Fruit fly (Drosophila melanogaster): ENCODE measurements around the gene Adgf-A.

Adgf-A gene

DNA sequence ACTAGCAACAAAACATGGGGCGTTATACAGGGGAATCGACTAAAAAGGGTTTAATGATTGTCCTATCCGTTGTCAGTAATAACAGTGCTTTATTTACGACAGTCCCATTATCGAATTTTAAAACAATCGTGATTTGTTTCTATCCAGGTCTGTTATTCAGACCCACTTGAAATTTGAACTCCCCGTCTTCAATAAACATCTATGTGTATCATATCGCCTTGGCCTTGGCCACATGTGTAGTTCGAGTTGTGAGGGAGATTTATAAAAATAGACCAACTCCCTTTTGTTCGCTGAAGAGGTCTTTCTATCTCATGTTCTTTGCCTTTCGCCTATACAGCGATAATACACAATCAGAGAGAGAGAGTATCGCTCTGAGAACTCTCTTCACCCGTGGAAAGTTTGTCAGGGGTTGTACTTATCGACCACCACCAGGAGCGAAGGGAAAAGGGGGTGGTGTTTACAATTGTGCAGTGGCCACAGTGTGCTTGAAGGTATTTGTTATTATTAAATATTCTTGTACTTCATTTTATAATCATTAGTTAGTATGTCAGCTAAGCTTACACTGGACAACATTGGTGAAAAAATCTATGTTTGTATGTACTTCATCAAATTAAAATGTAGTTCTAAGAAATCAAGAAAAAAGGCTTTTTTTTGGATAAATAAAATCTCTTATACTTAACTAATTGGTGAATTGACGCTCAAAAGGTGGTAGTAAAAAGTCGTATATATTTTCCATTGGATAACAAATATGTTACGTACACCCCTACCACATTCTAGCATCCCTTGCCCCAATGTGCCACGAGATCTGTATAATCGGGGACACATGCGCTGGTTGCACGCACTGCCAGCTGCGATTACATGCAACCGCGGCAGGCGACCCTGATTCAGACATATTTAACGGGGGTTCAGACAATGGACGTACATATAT lies 6.5 kb downstream of the Adgf-A start (continued):
- TF ChIP-seq CG15514 (GFP tag; optimal IDR thresholded peaks at IDR 0.05) (peak; percentile 7), zfh2 (GFP tag; optimal IDR thresholded peaks at IDR 0.05) (no peak), YL-1 (GFP tag; optimal IDR thresholded peaks at IDR 0.05) (peak; percentile 46), CG8359 (GFP tag; optimal IDR thresholded peaks at IDR 0.05; ENCODE audit: borderline replicate concordance) (peak; percentile 75), GATAe (GFP tag; conservative IDR thresholded peaks at IDR 0.05) (no peak), CG8388 (GFP tag; optimal IDR thresholded peaks at IDR 0.05) (peak; percentile 85), CG10321 (GFP tag; IDR thresholded peaks at IDR 0.05) (no peak), ham (GFP tag; IDR thresholded peaks at IDR 0.05) (no peak), maf-S (GFP tag; optimal IDR thresholded peaks at IDR 0.05) (no peak), tx (GFP tag; optimal IDR thresholded peaks at IDR 0.05) (peak; percentile 22), nerfin-2 (GFP tag; IDR thresholded peaks at IDR 0.05; ENCODE audit: partially characterized antibody) (no peak), CG6813 (GFP tag; optimal IDR thresholded peaks at IDR 0.05) (peak; percentile 74), CG15601 (tag; optimal IDR thresholded peaks at IDR 0.05) (peak; percentile 82), cas (GFP tag; IDR thresholded peaks at IDR 0.05) (no peak), CG18011 (GFP tag; optimal IDR thresholded peaks at IDR 0.05) (no peak), repo (GFP tag; optimal IDR thresholded peaks at IDR 0.05) (peak; percentile 39), CG17361 (GFP tag; IDR thresholded peaks at IDR 0.05) (peak; percentile 96), CG6654 (GFP tag; optimal IDR thresholded peaks at IDR 0.05) (peak; percentile 75), Oaz (GFP tag; IDR thresholded peaks at IDR 0.05) (no peak; the same call in 1 of the 2 replicates), CG14860 (GFP tag; IDR thresholded peaks at IDR 0.05; ENCODE audit: partially characterized antibody) (no peak), Vsx1 (GFP tag; optimal IDR thresholded peaks at IDR 0.05) (peak; percentile 63), CG16779 (GFP tag; IDR thresholded peaks at IDR 0.05) (no peak), luna (GFP tag; optimal IDR thresholded peaks at IDR 0.05) (no peak), Nf-YA (GFP tag; IDR thresholded peaks at IDR 0.05) (no peak; the same call in 1 of the 2 replicates), Hmx (GFP tag; optimal IDR thresholded peaks at IDR 0.05) (no peak), CG4404 (GFP tag; IDR thresholded peaks at IDR 0.05) (peak; percentile 80), slp2 (GFP tag; optimal IDR thresholded peaks at IDR 0.05) (peak; percentile 32), CG9215 (GFP tag; IDR thresholded peaks at IDR 0.05) (no peak), CG8478 (optimal IDR thresholded peaks at IDR 0.05) (no peak), CG16815 (GFP tag; optimal IDR thresholded peaks at IDR 0.05) (peak; percentile 86), crc (GFP tag; optimal IDR thresholded peaks at IDR 0.05) (no peak), trem (tag; optimal IDR thresholded peaks at IDR 0.05) (peak; percentile 82), Blimp-1 (GFP tag; optimal IDR thresholded peaks at IDR 0.05) (peak; percentile 87), CG3163 (GFP tag; optimal IDR thresholded peaks at IDR 0.05) (no peak), knrl (GFP tag; IDR thresholded peaks at IDR 0.05; ENCODE audit: partially characterized antibody) (no peak), fd102C (GFP tag; optimal IDR thresholded peaks at IDR 0.05) (peak; percentile 20), Doc2 (GFP tag; IDR thresholded peaks at IDR 0.05) (no peak), croc (GFP tag; conservative IDR thresholded peaks at IDR 0.05) (peak; percentile 83), CG4282 (GFP tag; optimal IDR thresholded peaks at IDR 0.05) (peak; percentile 68), CG12744 (GFP tag; optimal IDR thresholded peaks at IDR 0.05) (no peak), CG8089 (GFP tag; optimal IDR thresholded peaks at IDR 0.05) (peak; percentile 65), dysf (GFP tag; IDR thresholded peaks at IDR 0.05) (peak; percentile 69; the same call in 2 of the 3 replicates), CG9609 (GFP tag; optimal IDR thresholded peaks at IDR 0.05) (peak; percentile 32), tll (GFP tag; optimal IDR thresholded peaks at IDR 0.05) (no peak), CG3065 (GFP tag; optimal IDR thresholded peaks at IDR 0.05) (peak; percentile 51), HLH4C (GFP tag; IDR thresholded peaks at IDR 0.05; ENCODE audit: partially characterized antibody) (no peak; the same call in 2 of the 3 replicates), bsh (GFP tag; optimal IDR thresholded peaks at IDR 0.05) (peak in 1 of 2 experiments; percentile 88), CG34422 (GFP tag; IDR thresholded peaks at IDR 0.05) (peak; percentile 72; the same call in 2 of the 3 replicates)

Measured in whole organism, embryonic.